Worm (Caenorhabditis elegans): ENCODE measurements around the gene alh-8.

alh-8 gene

ce11 chrII:11765506-11766152 lies 36.8 kb downstream of the alh-8 start:
- no peak for TF ChIP-seq unc-39 (tag; optimal IDR thresholded peaks at IDR 0.05)
- no peak for TF ChIP-seq alr-1 (tag; optimal IDR thresholded peaks at IDR 0.05)
- no peak for TF ChIP-seq mbf-1 (tag; optimal IDR thresholded peaks at IDR 0.05)
- TF ChIP-seq ztf-11 (tag; optimal IDR thresholded peaks at IDR 0.05), result no peak
- TF ChIP-seq nhr-11 (tag; optimal IDR thresholded peaks at IDR 0.05), result no peak
- no peak for TF ChIP-seq ceh-16 (tag; optimal IDR thresholded peaks at IDR 0.05)
- TF ChIP-seq F13H6.1 (tag; optimal IDR thresholded peaks at IDR 0.05), result no peak
- no peak for TF ChIP-seq zag-1 (tag; optimal IDR thresholded peaks at IDR 0.05)
- TF ChIP-seq lin-39 (tag; optimal IDR thresholded peaks at IDR 0.05), result no peak
- TF ChIP-seq ztf-1 (GFP tag; conservative IDR thresholded peaks at IDR 0.05), result no peak
- TF ChIP-seq nhr-12 (tag; optimal IDR thresholded peaks at IDR 0.05), result no peak
- no peak for TF ChIP-seq nhr-21 (tag; optimal IDR thresholded peaks at IDR 0.05)
- TF ChIP-seq snpc-4 (tag; optimal IDR thresholded peaks at IDR 0.05), result no peak
- TF ChIP-seq nhr-6 (tag; optimal IDR thresholded peaks at IDR 0.05), result no peak
- no peak for TF ChIP-seq R02D3.7 (tag; optimal IDR thresholded peaks at IDR 0.05)
- TF ChIP-seq Y55F3AM.14 (GFP tag; optimal IDR thresholded peaks at IDR 0.05), result no peak
- TF ChIP-seq mdl-1 (tag; optimal IDR thresholded peaks at IDR 0.05), result no peak
- no peak for TF ChIP-seq sma-3 (GFP tag; optimal IDR thresholded peaks at IDR 0.05)
- no peak for TF ChIP-seq ceh-82 (tag; optimal IDR thresholded peaks at IDR 0.05)

DNA sequence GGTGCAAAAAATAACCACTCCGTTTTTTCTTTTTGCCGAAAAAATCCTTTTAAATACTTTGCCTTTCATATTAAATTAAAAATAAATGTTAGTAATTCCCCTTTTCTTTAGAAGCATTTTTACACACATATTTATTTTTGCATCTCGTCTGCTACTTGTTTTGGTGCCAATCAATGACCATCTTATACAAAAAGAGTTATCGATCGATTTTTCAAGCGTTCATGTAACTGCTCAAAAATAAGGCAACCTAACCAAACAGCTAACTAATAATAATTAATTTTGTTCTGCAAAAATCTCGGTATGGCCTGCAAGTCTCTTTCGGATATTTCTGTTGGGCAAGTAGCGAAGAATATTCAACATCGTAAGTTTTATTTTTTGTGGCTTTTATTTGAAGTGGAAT lies 37.6 kb downstream of the alh-8 start, which contains the start of gene F44E5.2:
F44E5.2 (plus strand) TSS at position 301 of the 400 bp plus-strand sequence.
- TF ChIP-seq nhr-129 (tag; optimal IDR thresholded peaks at IDR 0.05) (no peak), snpc-4 (tag; optimal IDR thresholded peaks at IDR 0.05) (no peak), ztf-1 (GFP tag; conservative IDR thresholded peaks at IDR 0.05) (no peak), nhr-10 (tag; optimal IDR thresholded peaks at IDR 0.05) (no peak), lsy-2 (tag; optimal IDR thresholded peaks at IDR 0.05) (no peak), lin-11 (tag; optimal IDR thresholded peaks at IDR 0.05) (no peak), F13H6.1 (tag; optimal IDR thresholded peaks at IDR 0.05) (no peak), nhr-6 (tag; optimal IDR thresholded peaks at IDR 0.05) (no peak), elt-3 (tag; optimal IDR thresholded peaks at IDR 0.05) (no peak), mbf-1 (tag; optimal IDR thresholded peaks at IDR 0.05) (no peak), nhr-25 (tag; optimal IDR thresholded peaks at IDR 0.05) (no peak), unc-39 (tag; optimal IDR thresholded peaks at IDR 0.05) (no peak), nhr-237 (tag; optimal IDR thresholded peaks at IDR 0.05) (no peak), ztf-11 (tag; optimal IDR thresholded peaks at IDR 0.05) (no peak), ceh-82 (tag; optimal IDR thresholded peaks at IDR 0.05) (no peak)

- TF ChIP-seq lin-13 (GFP tag; optimal IDR thresholded peaks at IDR 0.05) (no peak), ceh-82 (tag; optimal IDR thresholded peaks at IDR 0.05) (no peak), nhr-237 (tag; optimal IDR thresholded peaks at IDR 0.05) (no peak), nhr-12 (tag; optimal IDR thresholded peaks at IDR 0.05) (no peak), ceh-16 (tag; optimal IDR thresholded peaks at IDR 0.05) (no peak), peb-1 (tag; optimal IDR thresholded peaks at IDR 0.05) (no peak), ztf-4 (tag; optimal IDR thresholded peaks at IDR 0.05) (no peak), gmeb-1 (tag; optimal IDR thresholded peaks at IDR 0.05) (no peak), mab-5 (tag; optimal IDR thresholded peaks at IDR 0.05) (no peak), elt-3 (tag; optimal IDR thresholded peaks at IDR 0.05) (no peak), egl-27 (tag; optimal IDR thresholded peaks at IDR 0.05) (no peak), sma-3 (GFP tag; optimal IDR thresholded peaks at IDR 0.05) (no peak), lsy-2 (tag; optimal IDR thresholded peaks at IDR 0.05) (no peak), C34F6.9 (tag; optimal IDR thresholded peaks at IDR 0.05) (no peak), blmp-1 (tag; optimal IDR thresholded peaks at IDR 0.05; ENCODE audit: insufficient read depth) (no peak), sma-9 (GFP tag; optimal IDR thresholded peaks at IDR 0.05) (no peak), sma-9 (tag; optimal IDR thresholded peaks at IDR 0.05) (no peak), nhr-23 (tag; optimal IDR thresholded peaks at IDR 0.05) (no peak), snpc-4 (tag; optimal IDR thresholded peaks at IDR 0.05) (no peak)
Observed at ce11 chrII:11772364-11772763, 43.5 kb downstream of the alh-8 start, which contains the start of gene F44E5.15. Gene F44E5.15 (plus strand): TSS chrII:11772664.

ce11 chrII:11774218-11774617 lies 45.4 kb downstream of the alh-8 start, which contains the start of gene F44E5.1:
Gene F44E5.1 (minus strand): TSS chrII:11774559.
- TF ChIP-seq egl-27 (tag; optimal IDR thresholded peaks at IDR 0.05) (no peak), skn-1 (tag; optimal IDR thresholded peaks at IDR 0.05) (no peak), ceh-82 (tag; optimal IDR thresholded peaks at IDR 0.05) (no peak), lsy-2 (tag; optimal IDR thresholded peaks at IDR 0.05) (no peak), fos-1 (tag; optimal IDR thresholded peaks at IDR 0.05) (no peak), nhr-237 (tag; optimal IDR thresholded peaks at IDR 0.05) (no peak), unc-55 (GFP tag; optimal IDR thresholded peaks at IDR 0.05) (no peak), snpc-4 (tag; optimal IDR thresholded peaks at IDR 0.05) (no peak), nhr-21 (tag; optimal IDR thresholded peaks at IDR 0.05) (no peak), dmd-4 (tag; optimal IDR thresholded peaks at IDR 0.05) (no peak), mab-5 (tag; optimal IDR thresholded peaks at IDR 0.05) (no peak), nhr-77 (tag; optimal IDR thresholded peaks at IDR 0.05) (no peak), nhr-10 (tag; optimal IDR thresholded peaks at IDR 0.05) (no peak), nhr-12 (tag; optimal IDR thresholded peaks at IDR 0.05) (no peak), ceh-16 (tag; optimal IDR thresholded peaks at IDR 0.05) (no peak), ztf-11 (tag; optimal IDR thresholded peaks at IDR 0.05) (no peak), ama-1 (optimal IDR thresholded peaks at IDR 0.05) (no peak), R02D3.7 (tag; optimal IDR thresholded peaks at IDR 0.05) (no peak), alr-1 (tag; optimal IDR thresholded peaks at IDR 0.05) (no peak)

All from whole organism, L2 larva.